Worm (Caenorhabditis elegans) whole organism, mixed stage, embryonic: ENCODE results near the gene F53H8.3.

Experiments used
- ceh-39 ChIP-seq: fragments of 150-350 bp; optimal IDR thresholded peaks from 2 replicates; lab custom pipeline; 2014; ENCODE audit warnings: missing biosample characterization, missing genetic modification characterization
- elt-3 ChIP-seq: fragments of 150-350 bp; optimal IDR thresholded peaks from 2 replicates; lab custom pipeline; 2014; ENCODE audit warnings: missing biosample characterization, missing genetic modification characterization
- nhr-12 ChIP-seq: fragments of 150-350 bp; optimal IDR thresholded peaks from 2 replicates; lab custom pipeline; 2014; ENCODE audit warnings: missing biosample characterization, missing genetic modification characterization
- snpc-4 ChIP-seq: fragments of 150-350 bp; optimal IDR thresholded peaks from 2 replicates; lab custom pipeline; 2014; ENCODE audit warnings: missing biosample characterization, missing genetic modification characterization

DNA sequence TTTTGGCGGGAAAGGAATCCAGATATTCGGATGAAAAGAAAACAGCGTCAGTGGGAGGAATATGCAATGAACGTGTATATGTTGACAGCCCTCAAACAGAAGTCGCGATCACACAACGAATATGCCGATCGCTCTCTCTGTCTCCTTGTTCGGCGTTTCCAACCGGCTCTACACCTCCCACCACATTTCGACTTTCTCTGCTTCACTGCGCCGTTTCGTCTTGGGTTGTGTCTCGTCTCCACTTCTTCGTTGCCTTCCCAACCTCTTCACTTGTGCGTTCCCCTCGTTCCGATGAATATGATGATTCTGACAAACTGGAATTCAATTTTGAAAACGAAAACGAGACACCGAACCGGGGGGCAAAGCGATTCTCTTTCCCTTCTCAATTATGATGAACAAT lies 40.4 kb upstream of the F53H8.3 start, which contains the start of gene mab-7:
- no peak for TF ChIP-seq nhr-12 (tag; lab: Kevin White, UChicago)
- TF ChIP-seq ceh-39 (tag; lab: Kevin White, UChicago) = no peak
- no peak for TF ChIP-seq snpc-4 (tag; lab: Kevin White, UChicago)
- no peak for TF ChIP-seq elt-3 (tag; lab: Kevin White, UChicago)
